In the genomic region with DNA sequence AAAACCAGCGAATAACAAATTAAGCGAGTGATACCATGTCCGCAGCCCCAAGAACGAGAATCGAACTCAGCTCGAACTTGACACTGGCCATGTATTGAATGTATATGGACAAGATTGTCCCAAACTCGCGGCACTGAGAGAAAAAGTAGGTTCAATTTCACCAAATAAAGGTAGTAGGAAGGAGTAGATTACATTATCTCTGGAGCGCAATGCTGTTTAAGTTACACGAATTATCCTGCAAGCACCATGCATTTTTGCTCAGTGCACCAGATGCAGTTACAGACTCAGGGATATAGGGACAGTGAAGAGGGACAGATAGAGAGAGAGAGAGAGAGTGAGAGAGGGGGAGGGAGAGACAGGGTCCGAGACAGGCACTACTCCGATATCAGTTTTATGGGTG, we compare ENCODE assay signal across 1 fruit fly cellular context.
A peak's percentile ranks its signal among the peaks of the same experiment; 100 is the strongest.
TF ChIP-seq lines count a peak whose summit lies in the region.

No protein-coding gene starts in this region.

TF ChIP-seq in whole organism, embryonic, 481 proteins besides CTCF, POLR2A, EP300 and RAD21 (continued from another document and continues in another):
- TF ChIP-seq crc (GFP tag; optimal IDR thresholded peaks at IDR 0.05; lab: Kevin White, UChicago) (no peak), CG4424 (GFP tag; optimal IDR thresholded peaks at IDR 0.05; lab: Kevin White, UChicago) (peak; percentile 50), CG9876 (GFP tag; optimal IDR thresholded peaks at IDR 0.05; lab: Kevin White, UChicago) (peak; percentile 27), gcm2 (GFP tag; optimal IDR thresholded peaks at IDR 0.05; lab: Kevin White, UChicago) (no peak), CG3726 (GFP tag; IDR thresholded peaks at IDR 0.05; lab: Robert Waterston, UW) (peak; percentile 26; the same call in 1 of the 3 replicates), oc (tag; optimal IDR thresholded peaks at IDR 0.05; lab: Kevin White, UChicago) (no peak), CG13775 (GFP tag; optimal IDR thresholded peaks at IDR 0.05; lab: Kevin White, UChicago) (peak; percentile 54), Dbx (GFP tag; IDR thresholded peaks at IDR 0.05; lab: Robert Waterston, UW) (no peak), E2f2 (GFP tag; IDR thresholded peaks at IDR 0.05; lab: Robert Waterston, UW) (no peak), usp (GFP tag; optimal IDR thresholded peaks at IDR 0.05; lab: Kevin White, UChicago) (no peak), CG5245 (GFP tag; optimal IDR thresholded peaks at IDR 0.05; lab: Kevin White, UChicago) (peak; percentile 26), tgo (GFP tag; IDR thresholded peaks at IDR 0.05; lab: Robert Waterston, UW) (peak; percentile 42; the same call in 1 of the 3 replicates), CG2712 (tag; optimal IDR thresholded peaks at IDR 0.05; lab: Kevin White, UChicago) (peak; percentile 81), scrt (GFP tag; optimal IDR thresholded peaks at IDR 0.05; lab: Kevin White, UChicago) (no peak), Bteb2 (GFP tag; optimal IDR thresholded peaks at IDR 0.05; lab: Kevin White, UChicago) (no peak), ac (GFP tag; optimal IDR thresholded peaks at IDR 0.05; lab: Kevin White, UChicago) (peak; percentile 54), Dek (tag; optimal IDR thresholded peaks at IDR 0.05; lab: Kevin White, UChicago) (no peak), Sry-β (GFP tag; optimal IDR thresholded peaks at IDR 0.05; lab: Kevin White, UChicago) (no peak), odd (GFP tag; optimal IDR thresholded peaks at IDR 0.05; lab: Kevin White, UChicago) (peak; percentile 36), bsh (GFP tag; optimal IDR thresholded peaks at IDR 0.05; lab: Kevin White, UChicago) (peak in 1 of 2 experiments; percentile 68), chinmo (GFP tag; IDR thresholded peaks at IDR 0.05; lab: Robert Waterston, UW; ENCODE audit: partially characterized antibody) (no peak), ara (GFP tag; IDR thresholded peaks at IDR 0.05; lab: Robert Waterston, UW) (peak; percentile 71), danr (GFP tag; IDR thresholded peaks at IDR 0.05; lab: Robert Waterston, UW) (no peak), CG2678 (tag; optimal IDR thresholded peaks at IDR 0.05; lab: Kevin White, UChicago) (peak; percentile 31), ab (GFP tag; optimal IDR thresholded peaks at IDR 0.05; lab: Kevin White, UChicago) (no peak), insv (GFP tag; optimal IDR thresholded peaks at IDR 0.05; lab: Kevin White, UChicago) (no peak), Spps (tag; optimal IDR thresholded peaks at IDR 0.05; lab: Kevin White, UChicago) (peak; percentile 42), CG5180 (GFP tag; optimal IDR thresholded peaks at IDR 0.05; lab: Kevin White, UChicago) (no peak), Ptx1 (GFP tag; IDR thresholded peaks at IDR 0.05; lab: Robert Waterston, UW) (peak; percentile 33; the same call in 1 of the 2 replicates), CG9727 (GFP tag; optimal IDR thresholded peaks at IDR 0.05; lab: Kevin White, UChicago) (peak; percentile 77), NK7.1 (GFP tag; optimal IDR thresholded peaks at IDR 0.05; lab: Kevin White, UChicago) (no peak), sima (GFP tag; optimal IDR thresholded peaks at IDR 0.05; lab: Kevin White, UChicago) (no peak), MESR4 (GFP tag; optimal IDR thresholded peaks at IDR 0.05; lab: Kevin White, UChicago) (no peak), sna (GFP tag; IDR thresholded peaks at IDR 0.05; lab: Robert Waterston, UW; ENCODE audit: partially characterized antibody) (no peak), H2.0 (GFP tag; IDR thresholded peaks at IDR 0.05; lab: Robert Waterston, UW) (no peak), CG7357 (GFP tag; IDR thresholded peaks at IDR 0.05; lab: Robert Waterston, UW) (no peak), slou (GFP tag; optimal IDR thresholded peaks at IDR 0.05; lab: Kevin White, UChicago) (no peak), H15 (GFP tag; IDR thresholded peaks at IDR 0.05; lab: Robert Waterston, UW) (peak; percentile 53; the same call in 2 of the 3 replicates), CG17612 (GFP tag; IDR thresholded peaks at IDR 0.05; lab: Robert Waterston, UW) (no peak), Pdp1 (GFP tag; optimal IDR thresholded peaks at IDR 0.05; lab: Kevin White, UChicago) (peak; percentile 49 to 63), esg (GFP tag; conservative IDR thresholded peaks at IDR 0.05; lab: Robert Waterston, UW) (no peak), vvl (GFP tag; IDR thresholded peaks at IDR 0.05; lab: Robert Waterston, UW) (peak; percentile 71), lbe (GFP tag; optimal IDR thresholded peaks at IDR 0.05; lab: Kevin White, UChicago) (peak; percentile 48), pnt (GFP tag; optimal IDR thresholded peaks at IDR 0.05; lab: Kevin White, UChicago) (peak; percentile 71), unc-4 (GFP tag; IDR thresholded peaks at IDR 0.05; lab: Robert Waterston, UW; ENCODE audit: partially characterized antibody) (no peak), CG12236 (GFP tag; optimal IDR thresholded peaks at IDR 0.05; lab: Kevin White, UChicago) (peak; percentile 24), zen (tag; optimal IDR thresholded peaks at IDR 0.05; lab: Kevin White, UChicago) (peak; percentile 65), CG12104 (GFP tag; optimal IDR thresholded peaks at IDR 0.05; lab: Kevin White, UChicago) (no peak), CG12071 (GFP tag; optimal IDR thresholded peaks at IDR 0.05; lab: Kevin White, UChicago) (no peak), Hr39 (optimal IDR thresholded peaks at IDR 0.05; lab: Kevin White, UChicago) (no peak), zfh2 (GFP tag; optimal IDR thresholded peaks at IDR 0.05; lab: Kevin White, UChicago) (no peak), dmrt11E (tag; optimal IDR thresholded peaks at IDR 0.05; lab: Kevin White, UChicago) (peak; percentile 87), sqz (GFP tag; optimal IDR thresholded peaks at IDR 0.05; lab: Kevin White, UChicago) (no peak), repo (GFP tag; optimal IDR thresholded peaks at IDR 0.05; lab: Kevin White, UChicago) (peak; percentile 15), tin (GFP tag; optimal IDR thresholded peaks at IDR 0.05; lab: Kevin White, UChicago) (peak; percentile 59), Dref (GFP tag; IDR thresholded peaks at IDR 0.05; lab: Robert Waterston, UW) (no peak), nerfin-2 (GFP tag; IDR thresholded peaks at IDR 0.05; lab: Robert Waterston, UW; ENCODE audit: partially characterized antibody) (no peak), CG10209 (GFP tag; optimal IDR thresholded peaks at IDR 0.05; lab: Kevin White, UChicago) (peak; percentile 42), YL-1 (GFP tag; optimal IDR thresholded peaks at IDR 0.05; lab: Kevin White, UChicago) (no peak), Rx (GFP tag; IDR thresholded peaks at IDR 0.05; lab: Robert Waterston, UW) (no peak; the same call in 1 of the 2 replicates), Xrp1 (GFP tag; IDR thresholded peaks at IDR 0.05; lab: Robert Waterston, UW) (peak; percentile 77), CG14441 (GFP tag; IDR thresholded peaks at IDR 0.05; lab: Robert Waterston, UW) (no peak), toy (GFP tag; IDR thresholded peaks at IDR 0.05; lab: Robert Waterston, UW) (no peak), PHDP (tag; optimal IDR thresholded peaks at IDR 0.05; lab: Kevin White, UChicago) (no peak), CG6254 (GFP tag; optimal IDR thresholded peaks at IDR 0.05; lab: Kevin White, UChicago) (peak; percentile 19), CG9437 (GFP tag; optimal IDR thresholded peaks at IDR 0.05; lab: Kevin White, UChicago) (no peak), CG8388 (GFP tag; optimal IDR thresholded peaks at IDR 0.05; lab: Kevin White, UChicago) (peak; percentile 36), CG10979 (tag; optimal IDR thresholded peaks at IDR 0.05; lab: Kevin White, UChicago) (peak; percentile 72), CG6272 (GFP tag; IDR thresholded peaks at IDR 0.05; lab: Robert Waterston, UW) (0 out of 2 replicates have a peak, but pooled peaks have one; percentile 25), CG18476 (GFP tag; optimal IDR thresholded peaks at IDR 0.05; lab: Kevin White, UChicago) (no peak), CG10267 (tag; optimal IDR thresholded peaks at IDR 0.05; lab: Kevin White, UChicago) (peak; percentile 41), CG8924 (tag; optimal IDR thresholded peaks at IDR 0.05; lab: Kevin White, UChicago) (peak; percentile 60), Sin3A (optimal IDR thresholded peaks at IDR 0.05; lab: Kevin White, UChicago) (no peak), Ssrp (tag; optimal IDR thresholded peaks at IDR 0.05; lab: Kevin White, UChicago) (peak; percentile 43), phol (tag; optimal IDR thresholded peaks at IDR 0.05; lab: Kevin White, UChicago) (peak; percentile 52), ro (GFP tag; IDR thresholded peaks at IDR 0.05; lab: Robert Waterston, UW) (0 out of 2 replicates have a peak, but pooled peaks have one; percentile 15), en (GFP tag; optimal IDR thresholded peaks at IDR 0.05; lab: Kevin White, UChicago) (peak; percentile 50), chif (GFP tag; optimal IDR thresholded peaks at IDR 0.05; lab: Kevin White, UChicago) (peak; percentile 41 to 87), psq (GFP tag; optimal IDR thresholded peaks at IDR 0.05; lab: Kevin White, UChicago) (no peak), CG12744 (GFP tag; optimal IDR thresholded peaks at IDR 0.05; lab: Kevin White, UChicago) (no peak), CG9215 (GFP tag; IDR thresholded peaks at IDR 0.05; lab: Robert Waterston, UW) (no peak), TFAM (GFP tag; optimal IDR thresholded peaks at IDR 0.05; lab: Kevin White, UChicago) (no peak), dmrt99B (tag; optimal IDR thresholded peaks at IDR 0.05; lab: Kevin White, UChicago) (no peak), CG6683 (GFP tag; optimal IDR thresholded peaks at IDR 0.05; lab: Kevin White, UChicago) (no peak), CG7372 (GFP tag; IDR thresholded peaks at IDR 0.05; lab: Robert Waterston, UW) (0 out of 2 replicates have a peak, but pooled peaks have one; percentile 12), CkIIα-i1 (GFP tag; IDR thresholded peaks at IDR 0.05; lab: Robert Waterston, UW) (no peak), Elba2 (GFP tag; optimal IDR thresholded peaks at IDR 0.05; lab: Kevin White, UChicago) (no peak), Mad (GFP tag; optimal IDR thresholded peaks at IDR 0.05; lab: Kevin White, UChicago) (no peak), gem (tag; optimal IDR thresholded peaks at IDR 0.05; lab: Kevin White, UChicago) (peak; percentile 65), CG17328 (GFP tag; IDR thresholded peaks at IDR 0.05; lab: Robert Waterston, UW) (peak; percentile 70), CG11504 (tag; optimal IDR thresholded peaks at IDR 0.05; lab: Kevin White, UChicago) (peak; percentile 36), fru (optimal IDR thresholded peaks at IDR 0.05; lab: Kevin White, UChicago) (no peak), wor (GFP tag; IDR thresholded peaks at IDR 0.05; lab: Robert Waterston, UW) (no peak), Hand (GFP tag; optimal IDR thresholded peaks at IDR 0.05; lab: Kevin White, UChicago) (no peak), grau (tag; optimal IDR thresholded peaks at IDR 0.05; lab: Kevin White, UChicago) (peak; percentile 39), BtbVII (GFP tag; optimal IDR thresholded peaks at IDR 0.05; lab: Kevin White, UChicago) (no peak), Fer3 (tag; optimal IDR thresholded peaks at IDR 0.05; lab: Kevin White, UChicago) (no peak), CG18619 (GFP tag; optimal IDR thresholded peaks at IDR 0.05; lab: Kevin White, UChicago) (no peak), CG9797 (GFP tag; optimal IDR thresholded peaks at IDR 0.05; lab: Kevin White, UChicago) (no peak), CG4360 (GFP tag; IDR thresholded peaks at IDR 0.05; lab: Robert Waterston, UW) (no peak), CG9817 (tag; optimal IDR thresholded peaks at IDR 0.05; lab: Kevin White, UChicago) (no peak), CG31388 (GFP tag; optimal IDR thresholded peaks at IDR 0.05; lab: Kevin White, UChicago) (no peak), Gsc (GFP tag; IDR thresholded peaks at IDR 0.05; lab: Robert Waterston, UW) (peak; percentile 46; the same call in 1 of the 2 replicates), Atf6 (GFP tag; IDR thresholded peaks at IDR 0.05; lab: Robert Waterston, UW) (no peak), CG4820 (GFP tag; optimal IDR thresholded peaks at IDR 0.05; lab: Kevin White, UChicago) (peak; percentile 54), Nf-YC (tag; optimal IDR thresholded peaks at IDR 0.05; lab: Kevin White, UChicago) (no peak), CG7786 (GFP tag; optimal IDR thresholded peaks at IDR 0.05; lab: Kevin White, UChicago) (peak; percentile 60), pzg (GFP tag; optimal IDR thresholded peaks at IDR 0.05; lab: Kevin White, UChicago) (no peak), CG1832 (GFP tag; optimal IDR thresholded peaks at IDR 0.05; lab: Kevin White, UChicago) (peak; percentile 27), Optix (GFP tag; IDR thresholded peaks at IDR 0.05; lab: Robert Waterston, UW) (no peak), CG11085 (GFP tag; IDR thresholded peaks at IDR 0.05; lab: Robert Waterston, UW) (no peak), CrebB (tag; optimal IDR thresholded peaks at IDR 0.05; lab: Kevin White, UChicago) (no peak), CG10654 (GFP tag; optimal IDR thresholded peaks at IDR 0.05; lab: Kevin White, UChicago) (no peak), pho (GFP tag; optimal IDR thresholded peaks at IDR 0.05; lab: Kevin White, UChicago) (no peak), wdn (GFP tag; IDR thresholded peaks at IDR 0.05; lab: Robert Waterston, UW) (no peak), kni (GFP tag; optimal IDR thresholded peaks at IDR 0.05; lab: Kevin White, UChicago) (no peak), CG11560 (tag; IDR thresholded peaks at IDR 0.05; lab: Robert Waterston, UW) (no peak), peb (GFP tag; IDR thresholded peaks at IDR 0.05; lab: Robert Waterston, UW) (0 out of 2 replicates have a peak, but pooled peaks have one; percentile 22), sim (GFP tag; IDR thresholded peaks at IDR 0.05; lab: Robert Waterston, UW) (peak; percentile 55; the same call in 1 of the 2 replicates), dan (GFP tag; IDR thresholded peaks at IDR 0.05; lab: Robert Waterston, UW) (peak; percentile 72; the same call in 1 of the 2 replicates), ssp (GFP tag; IDR thresholded peaks at IDR 0.05; lab: Robert Waterston, UW) (no peak), sens (GFP tag; lab: Kevin White, UChicago) (peak; percentile 93), Adf1 (GFP tag; IDR thresholded peaks at IDR 0.05; lab: Robert Waterston, UW) (no peak), ham (GFP tag; IDR thresholded peaks at IDR 0.05; lab: Robert Waterston, UW) (no peak), her (GFP tag; optimal IDR thresholded peaks at IDR 0.05; lab: Kevin White, UChicago) (peak; percentile 11), CG16863 (GFP tag; optimal IDR thresholded peaks at IDR 0.05; lab: Kevin White, UChicago) (peak; percentile 37), CG10147 (GFP tag; optimal IDR thresholded peaks at IDR 0.05; lab: Kevin White, UChicago) (no peak), dpn (GFP tag; optimal IDR thresholded peaks at IDR 0.05; lab: Kevin White, UChicago) (peak; percentile 23 to 38), ato (GFP tag; IDR thresholded peaks at IDR 0.05; lab: Robert Waterston, UW; ENCODE audit: partially characterized antibody) (no peak), CG13296 (GFP tag; optimal IDR thresholded peaks at IDR 0.05; lab: Kevin White, UChicago) (no peak)
